Worm (Caenorhabditis elegans) whole organism, L3 larva: ENCODE results near the gene ttr-11.

ENCODE experiments used
- R02D3.7 ChIP-seq: fragments of 150-350 bp; optimal IDR thresholded peaks from 2 replicates; lab custom pipeline; 2014; ENCODE audit warnings: missing biosample characterization, missing genetic modification characterization
- aly-2 ChIP-seq: fragments of 150-350 bp; optimal IDR thresholded peaks from 2 replicates; lab custom pipeline; 2014; ENCODE audit warnings: missing biosample characterization, missing genetic modification characterization
- ama-1 ChIP-seq: fragments of 150-350 bp; optimal IDR thresholded peaks from 2 replicates; lab custom pipeline; 2018
- ceh-16 ChIP-seq: sonication (generic microtip); optimal IDR thresholded peaks from 2 replicates; lab custom pipeline; 2017; ENCODE audit warnings: missing biosample characterization, missing genetic modification characterization
- ceh-28 ChIP-seq: fragments of 150-350 bp; optimal IDR thresholded peaks from 2 replicates; lab custom pipeline; 2014; ENCODE audit warnings: missing biosample characterization, missing genetic modification reagents, missing genetic modification characterization
- ceh-82 ChIP-seq: fragments of 150-350 bp; optimal IDR thresholded peaks from 2 replicates; lab custom pipeline; 2014; ENCODE audit warnings: missing biosample characterization, missing genetic modification characterization
- ceh-9 ChIP-seq: sonication (generic microtip); optimal IDR thresholded peaks from 2 replicates; lab custom pipeline; 2018; ENCODE audit warnings: missing biosample characterization, missing genetic modification characterization
- daf-12 ChIP-seq: fragments of 150-350 bp; optimal IDR thresholded peaks from 2 replicates; lab custom pipeline; 2014; ENCODE audit warnings: missing biosample characterization, missing genetic modification reagents, missing genetic modification characterization
- egl-27 ChIP-seq: sonication (generic microtip); optimal IDR thresholded peaks from 4 replicates; lab custom pipeline; 2017; ENCODE audit warnings: missing biosample characterization, missing genetic modification reagents, missing genetic modification characterization
- egl-5 ChIP-seq: fragments of 150-350 bp; optimal IDR thresholded peaks from 2 replicates; lab custom pipeline; 2017; ENCODE audit warnings: missing biosample characterization, missing genetic modification reagents, missing genetic modification characterization, inconsistent platforms
- elt-1 ChIP-seq: fragments of 150-350 bp; optimal IDR thresholded peaks from 2 replicates; lab custom pipeline; 2014; ENCODE audit warnings: missing biosample characterization, missing genetic modification characterization
- elt-2 ChIP-seq: sonication (generic microtip); optimal IDR thresholded peaks from 2 replicates; lab custom pipeline; 2016; ENCODE audit warnings: missing genetic modification reagents, mild to moderate bottlenecking, missing genetic modification characterization, missing compliant biosample characterization
- elt-3 ChIP-seq, 3 experiments: fragments of 150-350 bp in 1 of 3; sonication (generic microtip) in 2 of 3; optimal IDR thresholded peaks; 2 replicates in 2 of 3; 4 replicates in 1 of 3; lab custom pipeline; 2014 to 2017; ENCODE audit warnings: missing biosample characterization in 3 of 3, missing genetic modification characterization in 3 of 3
- fkh-10 ChIP-seq: sonication (generic microtip); optimal IDR thresholded peaks from 2 replicates; lab custom pipeline; 2017; ENCODE audit warnings: missing biosample characterization, missing genetic modification reagents, missing genetic modification characterization
- fos-1 ChIP-seq: fragments of 150-350 bp; optimal IDR thresholded peaks from 2 replicates; lab custom pipeline; 2014; ENCODE audit warnings: missing biosample characterization, missing genetic modification characterization
- hmg-11 ChIP-seq: sonication (generic microtip); optimal IDR thresholded peaks from 2 replicates; lab custom pipeline; 2016; ENCODE audit warnings: missing genetic modification characterization, missing compliant biosample characterization
- jun-1 ChIP-seq: fragments of 150-350 bp; optimal IDR thresholded peaks from 2 replicates; lab custom pipeline; 2014; ENCODE audit warnings: missing biosample characterization, missing genetic modification reagents, missing genetic modification characterization
- lin-15B ChIP-seq: fragments of 150-350 bp; optimal IDR thresholded peaks from 2 replicates; lab custom pipeline; 2014; ENCODE audit warnings: missing biosample characterization, missing genetic modification characterization
- lin-39 ChIP-seq: fragments of 150-350 bp; optimal IDR thresholded peaks from 2 replicates; lab custom pipeline; 2018; ENCODE audit warnings: missing biosample characterization, missing genetic modification reagents, missing genetic modification characterization
- mdl-1 ChIP-seq: fragments of 150-350 bp; optimal IDR thresholded peaks from 2 replicates; lab custom pipeline; 2014; ENCODE audit warnings: missing biosample characterization, missing genetic modification characterization
- mml-1 ChIP-seq: fragments of 150-350 bp; sonication (generic microtip); optimal IDR thresholded peaks from 3 replicates; lab custom pipeline; 2014; ENCODE audit warnings: missing biosample characterization, missing genetic modification characterization
- nfya-1 ChIP-seq: sonication (generic microtip); optimal IDR thresholded peaks from 2 replicates; lab custom pipeline; 2017; ENCODE audit warnings: missing genetic modification characterization, mild to moderate bottlenecking, missing compliant biosample characterization, antibody characterized with exemption, moderate library complexity; ENCODE audit not compliant: insufficient read depth
- nhr-12 ChIP-seq: fragments of 150-350 bp; optimal IDR thresholded peaks from 2 replicates; lab custom pipeline; 2014; ENCODE audit warnings: missing biosample characterization, missing genetic modification characterization
- nhr-237 ChIP-seq: fragments of 150-350 bp; optimal IDR thresholded peaks from 2 replicates; lab custom pipeline; 2014; ENCODE audit warnings: missing biosample characterization, missing genetic modification characterization
- nhr-25 ChIP-seq: sonication (generic microtip); optimal IDR thresholded peaks from 2 replicates; lab custom pipeline; 2017; ENCODE audit warnings: missing biosample characterization, missing genetic modification characterization
- nhr-28 ChIP-seq: fragments of 150-350 bp; optimal IDR thresholded peaks from 2 replicates; lab custom pipeline; 2014; ENCODE audit warnings: missing biosample characterization, missing genetic modification characterization
- nhr-43 ChIP-seq: sonication (generic microtip); optimal IDR thresholded peaks from 2 replicates; lab custom pipeline; 2016; ENCODE audit warnings: mild to moderate bottlenecking, missing genetic modification characterization, missing compliant biosample characterization; ENCODE audit not compliant: poor library complexity, severe bottlenecking
- nhr-77 ChIP-seq: fragments of 150-350 bp; optimal IDR thresholded peaks from 2 replicates; lab custom pipeline; 2014; ENCODE audit warnings: missing biosample characterization, missing genetic modification characterization
- pha-4 ChIP-seq: fragments of 150-350 bp; optimal IDR thresholded peaks from 2 replicates; lab custom pipeline; 2014; ENCODE audit warnings: missing biosample characterization, missing genetic modification reagents, missing genetic modification characterization
- pqm-1 ChIP-seq: fragments of 150-350 bp; optimal IDR thresholded peaks from 2 replicates; lab custom pipeline; 2017; ENCODE audit warnings: missing biosample characterization, missing genetic modification characterization, inconsistent platforms
- sea-2 ChIP-seq: fragments of 150-350 bp; sonication (generic microtip); optimal IDR thresholded peaks from 4 replicates; lab custom pipeline; 2014; ENCODE audit warnings: missing biosample characterization, missing genetic modification reagents, missing genetic modification characterization
- skn-1 ChIP-seq: fragments of 150-350 bp; optimal IDR thresholded peaks from 2 replicates; lab custom pipeline; 2014; ENCODE audit warnings: missing biosample characterization, missing genetic modification characterization
- snpc-4 ChIP-seq: fragments of 150-350 bp; optimal IDR thresholded peaks from 2 replicates; lab custom pipeline; 2014; ENCODE audit warnings: missing biosample characterization, missing genetic modification characterization
- tbx-2 ChIP-seq: sonication (generic microtip); optimal IDR thresholded peaks from 2 replicates; lab custom pipeline; 2016; ENCODE audit warnings: mild to moderate bottlenecking, missing genetic modification characterization, missing compliant biosample characterization
- unc-39 ChIP-seq: sonication (generic microtip); optimal IDR thresholded peaks from 4 replicates; lab custom pipeline; 2017; ENCODE audit warnings: missing biosample characterization, missing genetic modification characterization
- unc-62 ChIP-seq: fragments of 150-350 bp; sonication (generic microtip); optimal IDR thresholded peaks from 4 replicates; lab custom pipeline; 2014; ENCODE audit warnings: missing biosample characterization, missing genetic modification reagents, missing genetic modification characterization
- zag-1 ChIP-seq: fragments of 150-350 bp; optimal IDR thresholded peaks from 2 replicates; lab custom pipeline; 2014; ENCODE audit warnings: missing biosample characterization, missing genetic modification characterization
- ztf-11 ChIP-seq: fragments of 150-350 bp; optimal IDR thresholded peaks from 2 replicates; lab custom pipeline; 2014; ENCODE audit warnings: missing biosample characterization, missing genetic modification characterization
- ztf-4 ChIP-seq: fragments of 150-350 bp; optimal IDR thresholded peaks from 2 replicates; lab custom pipeline; 2014; ENCODE audit warnings: missing biosample characterization, missing genetic modification characterization

The ttr-11 gene

DNA sequence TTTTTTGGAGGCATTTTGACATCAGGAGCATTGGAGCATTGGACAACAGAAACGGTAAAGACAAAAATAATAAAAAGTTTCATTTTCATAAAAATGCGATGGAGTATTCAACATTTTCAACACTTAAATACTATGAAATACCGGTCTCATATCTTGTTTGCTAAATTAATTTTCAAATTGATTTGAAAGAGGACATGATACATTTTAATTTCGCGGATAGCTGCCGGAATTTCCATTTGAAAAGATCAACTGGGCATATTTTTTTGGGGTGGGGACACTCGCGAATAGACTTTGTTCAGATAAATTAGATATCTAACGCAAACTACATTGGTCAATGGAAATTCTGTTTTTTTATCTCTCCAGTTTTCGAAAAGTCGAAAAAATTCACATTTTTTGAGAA is 8.4 kb upstream of the ttr-11 start, which contains the start of gene F26F2.10:
F26F2.10 (minus strand) TSS at position 101 of the 400 bp plus-strand sequence.
- TF ChIP-seq pha-4 (tag; lab: Kevin White, UChicago) (no peak), egl-27 (no peak), hmg-11 (no peak), fos-1 (tag; lab: Kevin White, UChicago) (no peak), nhr-77 (tag; lab: Kevin White, UChicago) (no peak), elt-1 (tag; lab: Kevin White, UChicago) (no peak), mdl-1 (tag; lab: Kevin White, UChicago) (no peak), nfya-1 (no peak), sea-2 (GFP tag; lab: Kevin White, UChicago) (no peak), aly-2 (tag; lab: Kevin White, UChicago) (no peak), nhr-237 (tag; lab: Kevin White, UChicago) (no peak), fkh-10 (no peak), unc-62 (GFP tag; lab: Kevin White, UChicago) (no peak), tbx-2 (tag; lab: Kevin White, UChicago) (no peak), lin-15B (tag; lab: Kevin White, UChicago) (no peak), ceh-82 (no peak), nhr-28 (tag; lab: Kevin White, UChicago) (no peak)

DNA sequence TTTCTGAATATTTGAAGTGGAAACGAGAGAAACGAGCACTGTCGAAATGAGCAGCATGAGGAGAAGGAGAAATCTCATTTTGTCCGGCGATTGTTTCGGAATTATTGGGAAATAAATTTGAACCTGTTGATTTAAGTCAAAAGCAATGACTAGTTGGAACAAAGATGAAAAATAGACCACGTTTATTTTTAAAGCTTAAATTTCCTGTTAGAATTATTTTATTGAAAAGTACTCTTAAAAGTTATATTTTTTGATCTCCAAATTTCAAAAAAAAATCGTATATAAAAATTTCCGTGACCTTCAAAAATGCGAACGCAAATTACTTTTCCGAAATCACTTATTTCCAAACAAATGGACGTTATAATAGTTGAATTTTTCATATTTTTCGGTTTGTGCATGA is 7.5 kb upstream of the ttr-11 start, which contains the start of gene F26F2.11:
F26F2.11 (minus strand) TSS at position 101 of the 400 bp plus-strand sequence.
- TF ChIP-seq nhr-25 (tag; lab: Kevin White, UChicago) (no peak), egl-5 (no peak), ceh-9 (tag; lab: Kevin White, UChicago) (no peak), jun-1 (no peak), pha-4 (tag; lab: Kevin White, UChicago) (no peak), aly-2 (tag; lab: Kevin White, UChicago) (no peak), elt-2 (no peak), fos-1 (tag; lab: Kevin White, UChicago) (no peak), nhr-28 (tag; lab: Kevin White, UChicago) (no peak), R02D3.7 (tag; lab: Kevin White, UChicago) (no peak), unc-39 (tag; lab: Kevin White, UChicago) (no peak), nhr-43 (no peak), ceh-16 (no peak), ceh-28 (no peak), snpc-4 (tag; lab: Kevin White, UChicago) (no peak), nhr-12 (tag; lab: Kevin White, UChicago) (no peak), elt-3 (tag; optimal IDR thresholded peaks at IDR 0.05; lab: Kevin White, UChicago) (no peak), daf-12 (tag; lab: Kevin White, UChicago) (no peak), skn-1 (no peak), nfya-1 (no peak)

DNA sequence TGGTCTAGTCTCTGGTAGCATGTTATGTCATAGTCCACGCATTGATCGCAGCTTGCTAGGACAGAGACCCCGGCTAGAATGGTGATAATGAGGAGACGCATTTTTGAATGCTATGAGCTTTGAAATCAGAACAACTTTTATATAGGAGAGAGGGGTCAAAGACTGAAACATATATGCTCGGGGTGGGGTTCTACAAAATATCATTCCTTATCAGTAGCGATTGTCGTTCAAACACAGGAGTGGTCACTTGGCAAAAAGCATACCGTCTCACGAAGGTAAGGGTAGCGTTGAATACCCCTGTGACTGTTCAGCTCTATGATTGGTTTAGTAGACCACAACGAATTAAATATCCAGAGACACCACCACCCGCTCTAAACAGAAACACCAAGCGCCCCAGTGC is 6.0 kb upstream of the ttr-11 start, which contains the start of gene F46B3.1:
F46B3.1 (minus strand) TSS at position 101 of the 400 bp plus-strand sequence.
- TF ChIP-seq fkh-10 (no peak), ztf-11 (tag; lab: Kevin White, UChicago) (no peak), nhr-43 (no peak), ceh-28 (no peak), elt-1 (tag; lab: Kevin White, UChicago) (no peak), ceh-9 (tag; lab: Kevin White, UChicago) (no peak), ceh-82 (no peak), fos-1 (tag; lab: Kevin White, UChicago) (no peak), tbx-2 (tag; lab: Kevin White, UChicago) (no peak), pqm-1 (tag; lab: Kevin White, UChicago) (no peak), elt-3 (tag; optimal IDR thresholded peaks at IDR 0.05; lab: Kevin White, UChicago) (no peak), lin-39 (tag; lab: Kevin White, UChicago) (no peak), zag-1 (no peak), unc-39 (tag; lab: Kevin White, UChicago) (no peak), mml-1 (no peak), ztf-4 (tag; lab: Kevin White, UChicago) (no peak), ceh-16 (no peak), nhr-25 (tag; lab: Kevin White, UChicago) (no peak), nhr-237 (tag; lab: Kevin White, UChicago) (no peak), ama-1 (lab: Kevin White, UChicago) (no peak)
- TF ChIP-seq, all 47 proteins: peak for 0
